Worm (Caenorhabditis elegans) whole organism, L2 larva: ENCODE data around the gene T28A11.4.

ENCODE experiments used
- ceh-82 ChIP-seq: fragments of 150-350 bp; optimal IDR thresholded peaks from 2 replicates; lab custom pipeline; 2014; ENCODE audit warnings: missing biosample characterization, missing genetic modification characterization
- elt-3 ChIP-seq: sonication (generic microtip); optimal IDR thresholded peaks from 2 replicates; lab custom pipeline; 2017; ENCODE audit warnings: missing biosample characterization, missing genetic modification characterization
- mab-5 ChIP-seq: fragments of 150-350 bp; optimal IDR thresholded peaks from 2 replicates; lab custom pipeline; 2014; ENCODE audit warnings: missing biosample characterization, missing genetic modification characterization
- nhr-10 ChIP-seq: sonication (generic microtip); optimal IDR thresholded peaks from 2 replicates; lab custom pipeline; 2017; ENCODE audit warnings: missing biosample characterization, missing genetic modification characterization

ce11 chrV:3288134-3288533, 14.3 kb downstream of the T28A11.4 start:
- TF ChIP-seq mab-5 (tag; lab: Kevin White, UChicago) (no peak), ceh-82 (tag; lab: Kevin White, UChicago) (no peak), nhr-10 (tag; lab: Kevin White, UChicago) (no peak), elt-3 (tag; lab: Kevin White, UChicago) (no peak)
